Fruit fly (Drosophila melanogaster) whole organism, wandering third instar larva: ENCODE data around the gene CG8100.

ENCODE experiments used
- Abd-B ChIP-seq: fragments of >200 bp; optimal IDR thresholded peaks from 2 replicates; lab custom pipeline; 2017; ENCODE audit warnings: missing biosample characterization, missing genetic modification characterization
- CG32264 ChIP-seq: fragments of 200-800 bp; sonication (Bioruptor generic); optimal IDR thresholded peaks from 2 replicates; lab custom pipeline; 2016; ENCODE audit warnings: missing biosample characterization, missing genetic modification characterization
- CG9705 ChIP-seq: fragments of 200-800 bp; sonication (Bioruptor generic); optimal IDR thresholded peaks from 2 replicates; lab custom pipeline; 2018; ENCODE audit warnings: missing biosample characterization, mild to moderate bottlenecking, missing genetic modification characterization
- CrebA ChIP-seq: fragments of 200-800 bp; sonication (Bioruptor generic); optimal IDR thresholded peaks from 2 replicates; lab custom pipeline; 2016; ENCODE audit warnings: missing biosample characterization, mild to moderate bottlenecking, missing genetic modification characterization, borderline replicate concordance
- Dfd ChIP-seq: fragments of >200 bp; optimal IDR thresholded peaks from 2 replicates; lab custom pipeline; 2017; ENCODE audit warnings: missing biosample characterization, missing genetic modification characterization
- Dif ChIP-seq: fragments of 200-275, 200-300 bp; sonication (Bioruptor generic); optimal IDR thresholded peaks from 2 replicates; lab custom pipeline; 2018; ENCODE audit warnings: missing biosample characterization, missing genetic modification characterization; ENCODE audit not compliant: partially characterized antibody
- GATAd ChIP-seq: sonication (Bioruptor generic); optimal IDR thresholded peaks from 2 replicates; lab custom pipeline; 2016; ENCODE audit warnings: missing biosample characterization, missing genetic modification characterization
- HLH106 ChIP-seq: fragments of 200-800 bp; optimal IDR thresholded peaks from 3 replicates; lab custom pipeline; 2019; ENCODE audit warnings: missing biosample characterization, mild to moderate bottlenecking, missing genetic modification characterization, moderate library complexity
- Hr78 ChIP-seq: fragments of >200 bp; optimal IDR thresholded peaks from 2 replicates; lab custom pipeline; 2017; ENCODE audit warnings: missing biosample characterization, missing genetic modification characterization
- Hr83 ChIP-seq: fragments of 200-300 bp; sonication (Bioruptor generic); optimal IDR thresholded peaks from 2 replicates; lab custom pipeline; 2016; ENCODE audit warnings: missing biosample characterization, mild to moderate bottlenecking, missing genetic modification characterization, moderate library complexity; ENCODE audit not compliant: poor library complexity, severe bottlenecking
- Jra ChIP-seq: sonication (Bioruptor generic); optimal IDR thresholded peaks from 2 replicates; lab custom pipeline; 2016; ENCODE audit warnings: missing biosample characterization, missing genetic modification characterization
- Mio ChIP-seq: sonication (Bioruptor generic); optimal IDR thresholded peaks from 2 replicates; lab custom pipeline; 2016; ENCODE audit warnings: missing biosample characterization, missing genetic modification characterization
- Myc ChIP-seq: fragments of >200 bp; optimal IDR thresholded peaks from 2 replicates; lab custom pipeline; 2017
- N ChIP-seq: fragments of >200 bp; optimal IDR thresholded peaks from 2 replicates; lab custom pipeline; 2018; ENCODE audit warnings: missing biosample characterization, missing external identifiers, missing genetic modification characterization
- OdsH ChIP-seq: fragments of 200-800 bp; sonication (Bioruptor generic); optimal IDR thresholded peaks from 2 replicates; lab custom pipeline; 2016; ENCODE audit warnings: missing biosample characterization, mild to moderate bottlenecking, missing genetic modification characterization
- Rel ChIP-seq, 2 experiments: fragments of 200-800 bp; sonication (Bioruptor generic) in 1 of 2; optimal IDR thresholded peaks; 2 replicates in 1 of 2; 3 replicates in 1 of 2; lab custom pipeline; 2016 to 2019; ENCODE audit warnings: mild to moderate bottlenecking in 2 of 2, missing biosample characterization in 2 of 2, missing genetic modification characterization in 2 of 2, moderate library complexity in 1 of 2
- Sp1 ChIP-seq: fragments of 200-800 bp; sonication (Bioruptor generic); optimal IDR thresholded peaks from 3 replicates; lab custom pipeline; 2019; ENCODE audit warnings: missing biosample characterization, mild to moderate bottlenecking, missing genetic modification characterization, moderate library complexity
- Vsx2 ChIP-seq: fragments of 200-300, 225-300 bp; sonication (Bioruptor generic); optimal IDR thresholded peaks from 2 replicates; lab custom pipeline; 2018; ENCODE audit warnings: missing biosample characterization, missing genetic modification characterization; ENCODE audit not compliant: partially characterized antibody
- br ChIP-seq: fragments of 200-800 bp; sonication (Bioruptor generic); optimal IDR thresholded peaks from 2 replicates; lab custom pipeline; 2016; ENCODE audit warnings: missing biosample characterization, missing genetic modification characterization
- dl ChIP-seq, 2 experiments: fragments of 175-275, 200-275 bp in 1 of 2; fragments of 200-275 bp in 1 of 2; sonication (Bioruptor generic); optimal IDR thresholded peaks; lab custom pipeline; 2018; ENCODE audit warnings: mild to moderate bottlenecking in 2 of 2, missing biosample characterization in 2 of 2, missing genetic modification characterization in 2 of 2, moderate library complexity in 2 of 2; ENCODE audit not compliant: partially characterized antibody in 2 of 2, insufficient read depth in 1 of 2
- dmrt93B ChIP-seq: fragments of 200-800 bp; sonication (Bioruptor generic); optimal IDR thresholded peaks from 2 replicates; lab custom pipeline; 2018; ENCODE audit warnings: missing biosample characterization, mild to moderate bottlenecking, missing genetic modification characterization
- dsf ChIP-seq: sonication (Bioruptor generic); optimal IDR thresholded peaks from 2 replicates; lab custom pipeline; 2016; ENCODE audit warnings: missing biosample characterization, missing genetic modification characterization, borderline replicate concordance
- ey ChIP-seq: fragments of 200-800 bp; sonication (Bioruptor generic); optimal IDR thresholded peaks from 2 replicates; lab custom pipeline; 2016; ENCODE audit warnings: missing biosample characterization, missing genetic modification characterization
- foxo ChIP-seq, 2 experiments: fragments of 200-800 bp; sonication (Bioruptor generic); optimal IDR thresholded peaks; 2 replicates in 1 of 2; 3 replicates in 1 of 2; lab custom pipeline; 2016 to 2017; ENCODE audit warnings: missing biosample characterization in 2 of 2, missing genetic modification characterization in 2 of 2
- fru ChIP-seq: fragments of 200-800 bp; sonication (Bioruptor generic); optimal IDR thresholded peaks from 3 replicates; lab custom pipeline; 2016; ENCODE audit warnings: missing biosample characterization, mild to moderate bottlenecking, missing genetic modification characterization
- h ChIP-seq: fragments of 200-800 bp; sonication (Bioruptor generic); optimal IDR thresholded peaks from 3 replicates; lab custom pipeline; 2016; ENCODE audit warnings: missing biosample characterization, mild to moderate bottlenecking, missing genetic modification characterization
- jim ChIP-seq: fragments of 175-275, 200-325 bp; sonication (Bioruptor generic); optimal IDR thresholded peaks from 2 replicates; lab custom pipeline; 2016; ENCODE audit warnings: missing biosample characterization, mild to moderate bottlenecking, missing genetic modification characterization
- lola ChIP-seq: fragments of >200 bp; optimal IDR thresholded peaks from 2 replicates; lab custom pipeline; 2017; ENCODE audit warnings: missing biosample characterization, missing genetic modification characterization
- pan ChIP-seq: fragments of >200 bp; optimal IDR thresholded peaks from 2 replicates; lab custom pipeline; 2017
- psq ChIP-seq: fragments of 200-800 bp; sonication (Bioruptor generic); optimal IDR thresholded peaks from 3 replicates; lab custom pipeline; 2017; ENCODE audit warnings: missing biosample characterization, mild to moderate bottlenecking, missing genetic modification characterization, moderate library complexity
- sage ChIP-seq: fragments of 200-800 bp; sonication (Bioruptor generic); optimal IDR thresholded peaks from 2 replicates; lab custom pipeline; 2016; ENCODE audit warnings: missing biosample characterization, mild to moderate bottlenecking, missing genetic modification characterization
- sv ChIP-seq: fragments of 200-800 bp; sonication (Bioruptor generic); optimal IDR thresholded peaks from 3 replicates; lab custom pipeline; 2016; ENCODE audit warnings: missing biosample characterization, missing genetic modification characterization
- tai ChIP-seq: sonication (Bioruptor generic); optimal IDR thresholded peaks from 2 replicates; lab custom pipeline; 2016; ENCODE audit warnings: missing biosample characterization, missing genetic modification characterization
- usp ChIP-seq: fragments of >200 bp; optimal IDR thresholded peaks from 2 replicates; lab custom pipeline; 2017; ENCODE audit warnings: missing biosample characterization, missing genetic modification characterization
- woc ChIP-seq: sonication (Bioruptor generic); optimal IDR thresholded peaks from 2 replicates; lab custom pipeline; 2016; ENCODE audit warnings: missing biosample characterization, mild to moderate bottlenecking, missing genetic modification characterization

Gene CG8100

dm6 chr3L:14037655-14038644, 45.5 kb upstream of the CG8100 start:
- TF ChIP-seq psq (GFP tag; lab: Kevin White, UChicago) (peak; percentile 39), woc (GFP tag; lab: Kevin White, UChicago) (no peak), dl (GFP tag; optimal IDR thresholded peaks at IDR 0.05; lab: Kevin White, UChicago; ENCODE audit: insufficient read depth in 1 of 2, partially characterized antibody in 2 of 2) (peak in 1 of 2 experiments; percentile 68), N (GFP tag; lab: Kevin White, UChicago) (no peak), h (GFP tag; lab: Kevin White, UChicago) (peak; percentile 21), Dif (GFP tag; lab: Kevin White, UChicago) (peak; percentile 75), Dfd (no peak), tai (GFP tag; lab: Kevin White, UChicago) (no peak), lola (GFP tag; lab: Kevin White, UChicago) (no peak), fru (GFP tag; lab: Kevin White, UChicago) (no peak), Hr78 (GFP tag; lab: Kevin White, UChicago) (no peak), Abd-B (GFP tag; lab: Kevin White, UChicago) (no peak), Hr83 (GFP tag; lab: Kevin White, UChicago) (no peak), Rel (GFP tag; optimal IDR thresholded peaks at IDR 0.05; lab: Kevin White, UChicago) (no peak), Rel (tag; optimal IDR thresholded peaks at IDR 0.05; lab: Kevin White, UChicago) (peak; percentile 78), dsf (GFP tag; lab: Kevin White, UChicago) (no peak), Jra (GFP tag; lab: Kevin White, UChicago) (no peak), foxo (GFP tag; optimal IDR thresholded peaks at IDR 0.05; lab: Kevin White, UChicago) (peak in 1 of 2 experiments; percentile 18), CG32264 (GFP tag; lab: Kevin White, UChicago) (peak; percentile 29), Vsx2 (peak; percentile 56), Sp1 (GFP tag; lab: Kevin White, UChicago) (no peak), OdsH (peak; percentile 1), sv (no peak), sage (GFP tag; lab: Kevin White, UChicago) (peak; percentile 62), usp (GFP tag; lab: Kevin White, UChicago) (no peak)

dm6 chr3L:14049620-14050253, 33.7 kb upstream of the CG8100 start, which contains the start of gene Neurl4:
Gene Neurl4, minus strand, starts transcription at chr3L:14049892.
- no peak for TF ChIP-seq Rel (GFP tag; optimal IDR thresholded peaks at IDR 0.05; lab: Kevin White, UChicago)
- peak; percentile 42 for TF ChIP-seq Rel (tag; optimal IDR thresholded peaks at IDR 0.05; lab: Kevin White, UChicago)
- no peak for TF ChIP-seq pan
- TF ChIP-seq foxo (GFP tag; optimal IDR thresholded peaks at IDR 0.05; lab: Kevin White, UChicago): no peak
- TF ChIP-seq Mio (GFP tag; lab: Kevin White, UChicago): no peak
- TF ChIP-seq ey (GFP tag; lab: Kevin White, UChicago): peak; percentile 66
- no peak for TF ChIP-seq br (GFP tag; lab: Kevin White, UChicago)
- no peak for TF ChIP-seq dmrt93B
- peak; percentile 66 for TF ChIP-seq OdsH
- TF ChIP-seq HLH106 (tag; lab: Kevin White, UChicago): peak; percentile 77
- TF ChIP-seq woc (GFP tag; lab: Kevin White, UChicago): no peak
- peak; percentile 51 for TF ChIP-seq psq (GFP tag; lab: Kevin White, UChicago)
- no peak for TF ChIP-seq Sp1 (GFP tag; lab: Kevin White, UChicago)
- peak; percentile 35 for TF ChIP-seq GATAd (GFP tag; lab: Kevin White, UChicago)
- TF ChIP-seq CG32264 (GFP tag; lab: Kevin White, UChicago): no peak
- TF ChIP-seq CG9705: peak; percentile 3

- TF ChIP-seq GATAd (GFP tag; lab: Kevin White, UChicago) (peak; percentile 28), br (GFP tag; lab: Kevin White, UChicago) (peak; percentile 50), jim (GFP tag; lab: Kevin White, UChicago) (peak; percentile 9), foxo (GFP tag; optimal IDR thresholded peaks at IDR 0.05; lab: Kevin White, UChicago) (peak in 1 of 2 experiments; percentile 71), CG32264 (GFP tag; lab: Kevin White, UChicago) (no peak), Jra (GFP tag; lab: Kevin White, UChicago) (no peak), pan (no peak), psq (GFP tag; lab: Kevin White, UChicago) (peak; percentile 34), h (GFP tag; lab: Kevin White, UChicago) (peak; percentile 65), ey (GFP tag; lab: Kevin White, UChicago) (peak; percentile 52), N (GFP tag; lab: Kevin White, UChicago) (no peak), CrebA (GFP tag; lab: Kevin White, UChicago) (no peak), Dif (GFP tag; lab: Kevin White, UChicago) (no peak), tai (GFP tag; lab: Kevin White, UChicago) (no peak), Rel (GFP tag; optimal IDR thresholded peaks at IDR 0.05; lab: Kevin White, UChicago) (no peak), Rel (tag; optimal IDR thresholded peaks at IDR 0.05; lab: Kevin White, UChicago) (peak; percentile 99), Sp1 (GFP tag; lab: Kevin White, UChicago) (peak; percentile 29), sage (GFP tag; lab: Kevin White, UChicago) (no peak), woc (GFP tag; lab: Kevin White, UChicago) (peak; percentile 75), HLH106 (tag; lab: Kevin White, UChicago) (peak; percentile 74), sv (peak; percentile 63), Myc (lab: Kevin White, UChicago) (no peak), Hr83 (GFP tag; lab: Kevin White, UChicago) (peak; percentile 79), lola (GFP tag; lab: Kevin White, UChicago) (no peak), Vsx2 (no peak), CG9705 (peak; percentile 33), usp (GFP tag; lab: Kevin White, UChicago) (no peak), Hr78 (GFP tag; lab: Kevin White, UChicago) (no peak), dl (GFP tag; optimal IDR thresholded peaks at IDR 0.05; lab: Kevin White, UChicago; ENCODE audit: insufficient read depth in 1 of 2, partially characterized antibody in 2 of 2) (no peak), Abd-B (GFP tag; lab: Kevin White, UChicago) (no peak)
These were observed 32.4 kb upstream of the CG8100 start, which contains the start of gene CG6833 for dm6 chr3L:14050944-14051548. Gene CG6833, plus strand, starts transcription at chr3L:14051206.
